Worm (Caenorhabditis elegans): ENCODE results near the gene Y27F2A.10.

Gene Y27F2A.10

DNA sequence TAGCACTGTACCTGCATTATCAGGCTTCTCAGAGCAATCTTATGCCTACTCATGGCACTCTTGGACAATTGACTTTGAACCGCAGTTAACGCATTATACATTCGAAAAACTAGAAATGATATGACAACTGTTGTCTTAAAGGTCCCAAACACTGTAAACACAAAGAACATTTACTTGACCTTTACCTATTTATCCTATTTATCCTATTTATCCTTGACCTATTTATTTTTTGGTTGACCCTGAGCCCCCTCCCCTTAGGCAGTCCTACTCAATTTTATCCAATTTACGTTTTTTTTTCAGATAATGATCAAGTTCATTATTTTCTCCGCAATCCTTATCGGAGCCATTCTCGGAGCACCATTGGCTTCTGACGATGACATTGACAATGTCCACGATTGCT lies 20.5 kb downstream of the Y27F2A.10 start, which contains the start of the genes T10D4.14 and T10D4.19:
Gene T10D4.14 (minus strand): TSS at position 101 of the 400 bp plus-strand sequence.
Gene T10D4.19 (plus strand): TSS at position 304 of the 400 bp plus-strand sequence.
- TF ChIP-seq lin-39 (tag; optimal IDR thresholded peaks at IDR 0.05) = no peak
- TF ChIP-seq ceh-16 (tag; optimal IDR thresholded peaks at IDR 0.05) = no peak
- no peak for TF ChIP-seq pha-4 (tag; optimal IDR thresholded peaks at IDR 0.05)
- no peak for TF ChIP-seq lin-15B (tag; optimal IDR thresholded peaks at IDR 0.05)
- TF ChIP-seq egl-27 (tag; optimal IDR thresholded peaks at IDR 0.05) = no peak
- TF ChIP-seq elt-1 (tag; optimal IDR thresholded peaks at IDR 0.05) = no peak
- TF ChIP-seq lsy-12 (tag; optimal IDR thresholded peaks at IDR 0.05) = no peak

DNA sequence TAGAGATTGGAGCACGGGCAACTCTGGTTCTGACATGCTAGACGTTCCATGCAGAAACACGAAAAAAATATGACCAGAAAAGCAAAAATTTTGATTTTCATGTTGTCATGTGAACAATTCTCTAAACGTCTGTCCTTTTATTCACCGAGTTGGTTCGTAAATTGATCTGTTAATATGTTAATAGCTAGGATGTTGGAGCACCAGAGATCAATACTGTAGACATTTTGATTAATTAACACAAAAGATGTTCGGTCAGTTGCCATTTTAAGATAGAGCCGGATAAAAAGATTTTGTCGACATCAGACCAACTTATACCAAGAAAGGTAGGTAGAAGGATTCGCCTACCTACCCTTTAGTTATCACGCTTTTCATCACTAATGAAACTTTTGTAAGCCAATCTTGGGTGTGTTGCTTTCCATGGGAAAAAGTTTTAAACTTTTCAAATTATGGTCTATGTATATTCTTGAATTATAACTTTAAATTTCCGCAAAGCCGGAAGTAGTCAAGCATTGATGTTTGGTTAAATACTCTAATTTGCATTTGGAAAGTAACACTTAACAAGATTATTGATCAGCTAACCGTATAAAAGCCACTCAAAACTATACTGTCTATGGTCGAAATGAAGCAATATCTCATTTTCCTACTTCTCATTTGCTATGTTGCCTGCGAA lies 22.4 kb downstream of the Y27F2A.10 start, which contains the start of the genes T10D4.11 and T10D4.1:
Gene T10D4.11 (minus strand): TSS at position 101 of the 670 bp plus-strand sequence.
Gene T10D4.1 (plus strand): TSS at position 620 of the 670 bp plus-strand sequence.
- TF ChIP-seq egl-27 (tag; optimal IDR thresholded peaks at IDR 0.05) (no peak), mdl-1 (tag; optimal IDR thresholded peaks at IDR 0.05) (no peak), egl-5 (tag; optimal IDR thresholded peaks at IDR 0.05) (no peak), aly-2 (tag; optimal IDR thresholded peaks at IDR 0.05) (no peak), unc-62 (GFP tag; optimal IDR thresholded peaks at IDR 0.05) (no peak), snpc-4 (tag; optimal IDR thresholded peaks at IDR 0.05) (no peak), nhr-43 (tag; optimal IDR thresholded peaks at IDR 0.05; ENCODE audit: poor library complexity, severe bottlenecking) (no peak), ztf-4 (tag; optimal IDR thresholded peaks at IDR 0.05) (no peak), unc-39 (tag; optimal IDR thresholded peaks at IDR 0.05) (no peak), ceh-28 (tag; optimal IDR thresholded peaks at IDR 0.05) (no peak), elt-1 (tag; optimal IDR thresholded peaks at IDR 0.05) (no peak), R02D3.7 (tag; optimal IDR thresholded peaks at IDR 0.05) (no peak), lsy-12 (tag; optimal IDR thresholded peaks at IDR 0.05) (no peak), ceh-82 (tag; optimal IDR thresholded peaks at IDR 0.05) (no peak), ceh-9 (tag; optimal IDR thresholded peaks at IDR 0.05) (no peak), nhr-237 (tag; optimal IDR thresholded peaks at IDR 0.05) (no peak)

DNA sequence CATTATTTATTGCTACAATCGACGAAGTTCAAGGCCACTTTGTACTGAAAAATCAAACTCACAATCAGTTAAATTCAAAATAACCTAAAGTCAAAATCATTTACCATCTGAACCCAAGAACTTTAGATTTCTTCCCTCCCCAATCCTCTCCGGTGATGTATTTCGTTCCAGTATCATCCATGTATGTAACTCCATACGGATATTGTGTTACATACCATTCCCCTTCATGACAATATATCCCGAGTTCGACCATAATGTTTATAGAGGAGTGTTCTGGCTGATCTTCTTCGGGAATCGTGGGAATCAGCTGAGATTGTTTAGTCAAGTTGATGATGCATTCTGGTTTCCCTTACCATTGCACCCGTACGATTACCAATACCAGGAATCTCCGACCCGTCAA lies 23.7 kb downstream of the Y27F2A.10 start:
- TF ChIP-seq ztf-4 (tag; optimal IDR thresholded peaks at IDR 0.05) (no peak), zag-1 (tag; optimal IDR thresholded peaks at IDR 0.05) (no peak), ztf-11 (tag; optimal IDR thresholded peaks at IDR 0.05) (no peak), daf-12 (tag; optimal IDR thresholded peaks at IDR 0.05) (no peak), fkh-2 (tag; optimal IDR thresholded peaks at IDR 0.05) (no peak), egl-5 (tag; optimal IDR thresholded peaks at IDR 0.05) (no peak), elt-2 (tag; optimal IDR thresholded peaks at IDR 0.05) (no peak), ZK546.5 (tag; optimal IDR thresholded peaks at IDR 0.05) (no peak), eor-1 (tag; optimal IDR thresholded peaks at IDR 0.05) (no peak), ceh-28 (tag; optimal IDR thresholded peaks at IDR 0.05) (no peak), nhr-12 (tag; optimal IDR thresholded peaks at IDR 0.05) (no peak), pha-4 (tag; optimal IDR thresholded peaks at IDR 0.05) (no peak), snpc-4 (tag; optimal IDR thresholded peaks at IDR 0.05) (no peak), nhr-23 (tag; optimal IDR thresholded peaks at IDR 0.05) (no peak), R02D3.7 (tag; optimal IDR thresholded peaks at IDR 0.05) (no peak), nhr-25 (tag; optimal IDR thresholded peaks at IDR 0.05) (no peak), lin-15B (tag; optimal IDR thresholded peaks at IDR 0.05) (no peak), ceh-82 (tag; optimal IDR thresholded peaks at IDR 0.05) (no peak), fkh-10 (GFP tag; optimal IDR thresholded peaks at IDR 0.05) (no peak)

DNA sequence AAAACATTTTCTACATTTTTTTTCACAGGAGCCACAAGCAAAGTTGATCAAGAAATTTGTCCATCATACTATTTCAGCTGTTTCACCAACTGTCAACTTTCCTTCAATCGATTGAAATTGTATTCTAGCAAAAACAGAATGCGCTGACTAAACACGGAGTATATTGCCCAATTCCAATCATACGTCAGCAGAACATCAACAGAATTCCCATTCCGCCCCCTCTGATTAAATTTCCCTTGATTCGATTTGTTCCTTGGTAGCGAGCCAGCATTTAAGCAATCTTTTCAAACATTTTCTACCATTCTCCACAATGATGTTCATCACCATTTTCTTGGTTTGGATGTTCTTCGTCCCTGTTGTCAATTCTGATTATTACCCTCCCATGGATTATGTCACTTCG lies 26.2 kb downstream of the Y27F2A.10 start, which contains the start of gene T10D4.15:
Gene T10D4.15 (plus strand): TSS at position 301 of the 400 bp plus-strand sequence.
- no peak for TF ChIP-seq mdl-1 (tag; optimal IDR thresholded peaks at IDR 0.05)
- TF ChIP-seq nhr-25 (tag; optimal IDR thresholded peaks at IDR 0.05) = no peak
- no peak for TF ChIP-seq ztf-11 (tag; optimal IDR thresholded peaks at IDR 0.05)
- TF ChIP-seq tbx-2 (tag; optimal IDR thresholded peaks at IDR 0.05) = no peak
- TF ChIP-seq nhr-76 (tag; optimal IDR thresholded peaks at IDR 0.05) = no peak
- TF ChIP-seq lin-39 (tag; optimal IDR thresholded peaks at IDR 0.05) = no peak
- no peak for TF ChIP-seq hmg-11 (tag; optimal IDR thresholded peaks at IDR 0.05)
- no peak for TF ChIP-seq eor-1 (tag; optimal IDR thresholded peaks at IDR 0.05)
- no peak for TF ChIP-seq elt-3 (tag; optimal IDR thresholded peaks at IDR 0.05)
- TF ChIP-seq egl-5 (tag; optimal IDR thresholded peaks at IDR 0.05) = no peak
- no peak for TF ChIP-seq mml-1 (tag; optimal IDR thresholded peaks at IDR 0.05)
- no peak for TF ChIP-seq nhr-28 (tag; optimal IDR thresholded peaks at IDR 0.05)
- TF ChIP-seq nhr-12 (tag; optimal IDR thresholded peaks at IDR 0.05) = no peak
- TF ChIP-seq nhr-23 (tag; optimal IDR thresholded peaks at IDR 0.05) = no peak
- TF ChIP-seq ZK546.5 (tag; optimal IDR thresholded peaks at IDR 0.05) = no peak
